Worm (Caenorhabditis elegans) whole organism, L4 larva: ENCODE data around the gene F56D6.12.
A peak's percentile ranks its signal among the peaks of the same experiment; 100 is the strongest.

Source experiments
- F26F4.8 ChIP-seq: fragments of 200-800 bp; sonication (Bioruptor generic); conservative IDR thresholded peaks from 2 replicates; pipeline ENCODE4 v1.3.6; 2022; ENCODE audit warnings: missing genetic modification characterization, missing compliant biosample characterization
- F44E2.7 ChIP-seq: fragments of 200-800 bp; sonication (Bioruptor generic); IDR thresholded peaks from 2 replicates; pipeline ENCODE4 v2.1.2; 2022; ENCODE audit warnings: missing genetic modification characterization, missing compliant biosample characterization
- T20F7.1 ChIP-seq: fragments of 200-800 bp; sonication (Bioruptor generic); optimal IDR thresholded peaks from 2 replicates; lab custom pipeline; 2018; ENCODE audit warnings: mild to moderate bottlenecking, missing genetic modification characterization, missing compliant biosample characterization
- T26A8.4 ChIP-seq: fragments of 200-800 bp; sonication (Bioruptor generic); IDR thresholded peaks from 2 replicates; pipeline ENCODE4 v1.3.6; 2022; ENCODE audit warnings: missing genetic modification characterization, missing compliant biosample characterization
- Y5F2A.4 ChIP-seq: fragments of 200-800 bp; sonication (Bioruptor generic); optimal IDR thresholded peaks from 2 replicates; lab custom pipeline; 2018; ENCODE audit warnings: mild to moderate bottlenecking, missing genetic modification characterization, missing compliant biosample characterization
- Y75B8A.6 ChIP-seq: fragments of 200-800 bp; sonication (Bioruptor generic); IDR thresholded peaks from 2 replicates; pipeline ENCODE4 v1.3.6; 2022; ENCODE audit warnings: missing genetic modification reagents, missing genetic modification characterization, missing compliant biosample characterization
- ceh-20 ChIP-seq: fragments of 200-800 bp; sonication (Bioruptor generic); IDR thresholded peaks from 2 replicates; pipeline ENCODE4 v1.3.6; 2022; ENCODE audit warnings: missing genetic modification reagents, missing genetic modification characterization, missing compliant biosample characterization
- ceh-28 ChIP-seq: fragments of 150-350 bp; optimal IDR thresholded peaks from 2 replicates; lab custom pipeline; 2014; ENCODE audit warnings: missing biosample characterization, missing genetic modification reagents, missing genetic modification characterization
- ceh-32 ChIP-seq: sonication (generic microtip); optimal IDR thresholded peaks from 2 replicates; lab custom pipeline; 2016; ENCODE audit warnings: mild to moderate bottlenecking, missing genetic modification characterization, missing compliant biosample characterization; ENCODE audit not compliant: poor library complexity
- ces-1 ChIP-seq: fragments of 150-350 bp; sonication (generic microtip); optimal IDR thresholded peaks from 4 replicates; lab custom pipeline; 2014; ENCODE audit warnings: missing biosample characterization, missing genetic modification reagents, missing genetic modification characterization
- daf-12 ChIP-seq: fragments of 150-350 bp; optimal IDR thresholded peaks from 2 replicates; lab custom pipeline; 2014; ENCODE audit warnings: missing biosample characterization, missing genetic modification reagents, missing genetic modification characterization
- daf-16 ChIP-seq, 3 experiments: sonication (generic microtip); optimal IDR thresholded peaks; 2 replicates each; lab custom pipeline; 2016 to 2017; ENCODE audit warnings: missing genetic modification characterization in 3 of 3, missing genetic modification reagents in 3 of 3, mild to moderate bottlenecking in 2 of 3, missing compliant biosample characterization in 2 of 3, missing biosample characterization in 1 of 3, moderate library complexity in 1 of 3
- daf-8 ChIP-seq: fragments of 200-800 bp; sonication (Bioruptor generic); IDR thresholded peaks from 2 replicates; pipeline ENCODE4 v1.3.6; 2022; ENCODE audit warnings: missing genetic modification characterization, missing compliant biosample characterization
- dmd-6 ChIP-seq: fragments of 200-800 bp; sonication (Bioruptor generic); IDR thresholded peaks from 2 replicates; pipeline ENCODE4 v1.3.6; 2022; ENCODE audit warnings: missing genetic modification reagents, missing genetic modification characterization, missing compliant biosample characterization
- dmd-9 ChIP-seq: fragments of 200-800 bp; sonication (Bioruptor generic); IDR thresholded peaks from 2 replicates; pipeline ENCODE4 v1.3.6; 2022; ENCODE audit warnings: missing genetic modification reagents, missing genetic modification characterization, missing compliant biosample characterization
- duxl-1 ChIP-seq: sonication (generic microtip); optimal IDR thresholded peaks from 2 replicates; lab custom pipeline; 2016; ENCODE audit warnings: mild to moderate bottlenecking, missing genetic modification characterization, moderate library complexity, missing compliant biosample characterization; ENCODE audit not compliant: poor library complexity
- egl-27 ChIP-seq: sonication (generic microtip); optimal IDR thresholded peaks from 3 replicates; lab custom pipeline; 2017; ENCODE audit warnings: missing biosample characterization, missing genetic modification reagents, missing genetic modification characterization
- fkh-10 ChIP-seq: fragments of 150-350 bp; optimal IDR thresholded peaks from 2 replicates; lab custom pipeline; 2014; ENCODE audit warnings: missing biosample characterization, missing genetic modification reagents, missing genetic modification characterization
- hif-1 ChIP-seq, 2 experiments: sonication (generic microtip); optimal IDR thresholded peaks; 2 replicates each; lab custom pipeline; 2016 to 2017; ENCODE audit warnings: missing compliant biosample characterization in 2 of 2, missing genetic modification characterization in 2 of 2, missing genetic modification reagents in 2 of 2, missing genotype in 2 of 2, mild to moderate bottlenecking in 1 of 2
- hlh-11 ChIP-seq: fragments of 200-800 bp; sonication (Bioruptor generic); optimal IDR thresholded peaks from 2 replicates; lab custom pipeline; 2018; ENCODE audit warnings: mild to moderate bottlenecking, missing genetic modification characterization, missing compliant biosample characterization
- hlh-30 ChIP-seq: sonication (generic microtip); optimal IDR thresholded peaks from 2 replicates; lab custom pipeline; 2017; ENCODE audit warnings: antibody characterized with exemption, mild to moderate bottlenecking, missing genetic modification characterization, missing compliant biosample characterization; ENCODE audit not compliant: insufficient read depth
- jun-1 ChIP-seq: fragments of 150-350 bp; optimal IDR thresholded peaks from 2 replicates; lab custom pipeline; 2014; ENCODE audit warnings: missing biosample characterization, missing genetic modification reagents, missing genetic modification characterization
- lin-1 ChIP-seq: fragments of 200-800 bp; sonication (Bioruptor generic); IDR thresholded peaks from 2 replicates; pipeline ENCODE4 v1.3.6; 2022; ENCODE audit warnings: missing genetic modification reagents, missing genetic modification characterization, missing compliant biosample characterization
- lin-13 ChIP-seq: fragments of 150-350 bp; optimal IDR thresholded peaks from 2 replicates; lab custom pipeline; 2014; ENCODE audit warnings: missing biosample characterization, missing genetic modification reagents, missing genetic modification characterization
- lin-38 ChIP-seq: fragments of 200-800 bp; sonication (Bioruptor generic); IDR thresholded peaks from 2 replicates; pipeline ENCODE4 v1.3.6; 2022; ENCODE audit warnings: missing genetic modification reagents, missing genetic modification characterization, missing compliant biosample characterization
- lir-3 ChIP-seq: sonication (generic microtip); optimal IDR thresholded peaks from 2 replicates; lab custom pipeline; 2016; ENCODE audit warnings: mild to moderate bottlenecking, missing genetic modification characterization, missing compliant biosample characterization
- madf-5 ChIP-seq, 2 experiments: fragments of 200-800 bp; sonication (Bioruptor generic); IDR thresholded peaks; 2 replicates each; pipeline ENCODE4 v1.3.6; 2022; ENCODE audit warnings: missing compliant biosample characterization in 2 of 2, missing genetic modification characterization in 2 of 2
- mdl-1 ChIP-seq, 2 experiments: fragments of 150-350 bp in 1 of 2; sonication (generic microtip) in 1 of 2; optimal IDR thresholded peaks; 2 replicates each; lab custom pipeline; 2014 to 2017; ENCODE audit warnings: missing biosample characterization in 2 of 2, missing genetic modification characterization in 2 of 2
- mep-1 ChIP-seq: fragments of 150-350 bp; sonication (generic microtip); optimal IDR thresholded peaks from 3 replicates; lab custom pipeline; 2014; ENCODE audit warnings: missing biosample characterization, missing genetic modification characterization
- mxl-2 ChIP-seq: fragments of 200-800 bp; sonication (Bioruptor generic); conservative IDR thresholded peaks from 2 replicates; pipeline ENCODE4 v1.3.6; 2022; ENCODE audit warnings: missing genetic modification reagents, missing genetic modification characterization, missing compliant biosample characterization
- mxl-3 ChIP-seq: fragments of 200-800 bp; sonication (Bioruptor generic); optimal IDR thresholded peaks from 2 replicates; lab custom pipeline; 2018; ENCODE audit warnings: mild to moderate bottlenecking, missing genetic modification characterization, missing compliant biosample characterization
- nhr-28 ChIP-seq: fragments of 150-350 bp; optimal IDR thresholded peaks from 2 replicates; lab custom pipeline; 2014; ENCODE audit warnings: missing biosample characterization, missing genetic modification characterization
- nhr-77 ChIP-seq: fragments of 150-350 bp; optimal IDR thresholded peaks from 2 replicates; lab custom pipeline; 2014; ENCODE audit warnings: missing biosample characterization, missing genetic modification characterization
- php-3 ChIP-seq: fragments of 200-800 bp; sonication (Bioruptor generic); IDR thresholded peaks from 2 replicates; pipeline ENCODE4 v1.3.6; 2022; ENCODE audit warnings: missing genetic modification reagents, missing genetic modification characterization, missing compliant biosample characterization
- pqm-1 ChIP-seq: sonication (generic microtip); optimal IDR thresholded peaks from 2 replicates; lab custom pipeline; 2017; ENCODE audit warnings: missing biosample characterization, missing genetic modification characterization
- rbr-2 ChIP-seq: sonication (generic microtip); optimal IDR thresholded peaks from 2 replicates; lab custom pipeline; 2016; ENCODE audit warnings: missing genotype, missing genetic modification characterization, missing compliant biosample characterization
- set-16 ChIP-seq: fragments of 200-800 bp; sonication (Bioruptor generic); IDR thresholded peaks from 2 replicates; pipeline ENCODE4 v1.3.6; 2022; ENCODE audit warnings: missing genetic modification reagents, missing genetic modification characterization, missing compliant biosample characterization
- snpc-1.2 ChIP-seq: fragments of 200-800 bp; sonication (Bioruptor generic); IDR thresholded peaks from 2 replicates; pipeline ENCODE4 v1.3.6; 2022; ENCODE audit warnings: missing genetic modification reagents, missing genetic modification characterization, missing compliant biosample characterization
- tra-1 ChIP-seq: fragments of 200-800 bp; sonication (Bioruptor generic); IDR thresholded peaks from 2 replicates; pipeline ENCODE4 v1.3.6; 2022; ENCODE audit warnings: missing genetic modification reagents, missing genetic modification characterization, missing compliant biosample characterization
- unc-62 ChIP-seq, 3 experiments: fragments of 150-350 bp in 1 of 3; sonication (generic microtip); optimal IDR thresholded peaks in 2 of 3; peaks in 1 of 3; 1 replicate in 1 of 3; 2 replicates in 2 of 3; lab custom pipeline; 2014 to 2017; ENCODE audit warnings: missing biosample characterization in 3 of 3, missing genetic modification characterization in 3 of 3, missing genetic modification reagents in 3 of 3, missing genotype in 1 of 3
- zfp-2 ChIP-seq: sonication (generic microtip); optimal IDR thresholded peaks from 2 replicates; lab custom pipeline; 2016; ENCODE audit warnings: mild to moderate bottlenecking, missing genetic modification characterization, missing compliant biosample characterization
- zfp-3 ChIP-seq: fragments of 200-800 bp; sonication (Bioruptor generic); conservative IDR thresholded peaks from 2 replicates; pipeline ENCODE4 v1.3.6; 2022; ENCODE audit warnings: missing genetic modification reagents, missing genetic modification characterization, missing compliant biosample characterization

The F56D6.12 gene

DNA sequence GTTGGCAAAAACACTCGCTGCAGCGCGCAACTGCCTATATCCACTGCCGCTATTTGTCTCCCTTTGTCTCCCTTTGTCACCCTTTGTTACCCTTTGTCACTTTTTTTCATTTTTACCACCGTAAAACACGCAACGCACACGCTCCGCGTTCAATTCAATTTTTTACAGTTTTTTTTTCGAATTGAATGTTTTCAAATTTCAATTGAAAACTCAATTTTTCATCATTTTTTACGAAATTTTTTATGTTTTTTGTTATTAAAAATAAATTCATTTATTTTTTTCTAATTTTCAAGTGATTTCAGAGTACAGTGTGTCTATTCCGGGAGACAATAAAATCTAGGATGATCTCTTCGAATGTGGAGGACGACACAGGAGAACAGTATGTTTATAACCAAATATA, 35.1 kb downstream of the F56D6.12 start, which contains the start of gene Y46C8AL.11:
TSS of gene Y46C8AL.11 (plus strand) at position 301 of the 400 bp plus-strand sequence.
- no peak for TF ChIP-seq T26A8.4
- no peak for TF ChIP-seq egl-27
- no peak for TF ChIP-seq mxl-2 (GFP tag; lab: Robert Waterston, UW)
- no peak for TF ChIP-seq rbr-2 (tag; lab: Kevin White, UChicago)
- no peak for TF ChIP-seq mep-1 (tag; lab: Kevin White, UChicago)
- no peak for TF ChIP-seq zfp-3 (GFP tag; lab: Robert Waterston, UW)
- TF ChIP-seq zfp-2 (tag; lab: Kevin White, UChicago): no peak
- no peak for TF ChIP-seq duxl-1 (tag; lab: Kevin White, UChicago)
- no peak for TF ChIP-seq F44E2.7 (GFP tag; lab: Robert Waterston, UW)
- no peak for TF ChIP-seq T20F7.1 (GFP tag; lab: Kevin White, UChicago)
- TF ChIP-seq lin-13 (GFP tag; lab: Kevin White, UChicago): no peak
- no peak for TF ChIP-seq ceh-32
- no peak for TF ChIP-seq set-16 (GFP tag; lab: Robert Waterston, UW)
- no peak for TF ChIP-seq lir-3 (tag; lab: Kevin White, UChicago)
- no peak for TF ChIP-seq dmd-9 (GFP tag; lab: Robert Waterston, UW)
- no peak for TF ChIP-seq F26F4.8
- no peak for TF ChIP-seq daf-16 (GFP tag; optimal IDR thresholded peaks at IDR 0.05; lab: Kevin White, UChicago)
- no peak for TF ChIP-seq daf-16 (tag; optimal IDR thresholded peaks at IDR 0.05; lab: Kevin White, UChicago)
- no peak for TF ChIP-seq Y5F2A.4

DNA sequence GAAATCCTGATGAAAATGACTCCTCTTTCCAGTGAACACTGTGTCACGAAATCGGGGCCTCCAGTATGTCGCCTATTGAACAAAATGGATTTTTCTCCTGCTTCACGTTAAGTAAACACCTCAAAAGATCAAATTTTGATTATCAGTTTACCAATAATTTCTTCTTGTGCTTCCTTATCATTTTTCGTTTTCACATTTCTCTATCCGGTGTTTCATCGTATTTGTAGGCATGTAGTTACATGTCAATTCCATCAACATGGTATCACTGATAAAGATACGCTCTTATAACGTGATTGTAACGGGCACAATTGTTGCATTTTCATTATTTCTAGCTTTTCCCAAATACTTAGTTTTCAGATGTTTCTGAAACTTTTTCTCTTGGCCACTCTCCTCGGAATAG, 36.5 kb downstream of the F56D6.12 start, which contains the start of gene clec-72:
TSS of gene clec-72 (plus strand) at position 358 of the 400 bp plus-strand sequence.
- TF ChIP-seq hlh-30 (tag; lab: Kevin White, UChicago) (no peak), php-3 (peak; percentile 34; the same call in 1 of the 2 replicates), egl-27 (no peak), unc-62 (GFP tag; optimal IDR thresholded peaks at IDR 0.05 in 1 of 2; lab: Kevin White, UChicago) (peak in 1 of 2 experiments; percentile 51), unc-62 (tag; optimal IDR thresholded peaks at IDR 0.05; lab: Kevin White, UChicago) (no peak), nhr-28 (tag; lab: Kevin White, UChicago) (peak; percentile 99), daf-8 (no peak), ceh-28 (tag; lab: Kevin White, UChicago) (no peak), ces-1 (GFP tag; lab: Kevin White, UChicago) (no peak), pqm-1 (tag; lab: Kevin White, UChicago) (peak; percentile 98), dmd-6 (GFP tag; lab: Robert Waterston, UW) (peak; percentile 92), F26F4.8 (no peak), Y75B8A.6 (0 out of 2 replicates have a peak, but pooled peaks have one; percentile 7), fkh-10 (GFP tag; lab: Kevin White, UChicago) (no peak), mxl-3 (peak; percentile 5), daf-12 (tag; lab: Kevin White, UChicago) (no peak), hlh-11 (tag; lab: Kevin White, UChicago) (peak; percentile 66), snpc-1.2 (no peak), daf-16 (GFP tag; optimal IDR thresholded peaks at IDR 0.05; lab: Kevin White, UChicago) (no peak), daf-16 (tag; optimal IDR thresholded peaks at IDR 0.05; lab: Kevin White, UChicago) (peak; percentile 97), nhr-77 (tag; lab: Kevin White, UChicago) (peak; percentile 88), mdl-1 (tag; optimal IDR thresholded peaks at IDR 0.05; lab: Kevin White, UChicago) (peak in 1 of 2 experiments; percentile 50), T20F7.1 (GFP tag; lab: Kevin White, UChicago) (no peak), lin-38 (GFP tag; lab: Robert Waterston, UW) (no peak), lin-1 (GFP tag; lab: Robert Waterston, UW) (peak; percentile 49; the same call in 1 of the 2 replicates), tra-1 (GFP tag; lab: Robert Waterston, UW) (0 out of 2 replicates have a peak, but pooled peaks have one; percentile 31), ceh-20 (GFP tag; lab: Robert Waterston, UW) (no peak), ceh-32 (no peak), hif-1 (tag; optimal IDR thresholded peaks at IDR 0.05; lab: Kevin White, UChicago) (no peak), jun-1 (tag; lab: Kevin White, UChicago) (no peak), madf-5 (GFP tag; IDR thresholded peaks at IDR 0.05; lab: Robert Waterston, UW) (no peak)
